Worm (Caenorhabditis elegans) whole organism, young adult: ENCODE results near the gene fbxb-24.

Source experiments
- F33H1.4 ChIP-seq: fragments of 200-800 bp; sonication (Bioruptor generic); IDR thresholded peaks from 2 replicates; pipeline ENCODE4 v1.3.6; 2022; ENCODE audit warnings: missing genetic modification reagents, missing genetic modification characterization, missing compliant biosample characterization
- F57C9.4 ChIP-seq: sonication (generic microtip); optimal IDR thresholded peaks from 2 replicates; lab custom pipeline; 2017; ENCODE audit warnings: mild to moderate bottlenecking, missing genetic modification characterization, missing compliant biosample characterization
- Y53F4B.3 ChIP-seq: fragments of 200-800 bp; sonication (Bioruptor generic); IDR thresholded peaks from 2 replicates; pipeline ENCODE4 v1.3.6; 2022; ENCODE audit warnings: missing genetic modification reagents, missing genetic modification characterization, missing compliant biosample characterization
- Y67H2A.10 ChIP-seq: fragments of 200-800 bp; sonication (Bioruptor generic); conservative IDR thresholded peaks from 2 replicates; pipeline ENCODE4 v1.3.6; 2022; ENCODE audit warnings: missing genetic modification reagents, missing genetic modification characterization, missing compliant biosample characterization
- cebp-1 ChIP-seq, 2 experiments: fragments of 200-800 bp in 1 of 2; sonication (Bioruptor generic) in 1 of 2; sonication (generic microtip) in 1 of 2; IDR thresholded peaks in 1 of 2; optimal IDR thresholded peaks in 1 of 2; 2 replicates each; pipeline versions ENCODE4 v1.3.6 to Lab custom; 2017 to 2022; ENCODE audit warnings: missing compliant biosample characterization in 2 of 2, missing genetic modification characterization in 2 of 2, mild to moderate bottlenecking in 1 of 2, missing genetic modification reagents in 1 of 2, moderate library complexity in 1 of 2
- nhr-27 ChIP-seq: fragments of 200-800 bp; sonication (Bioruptor generic); optimal IDR thresholded peaks from 2 replicates; lab custom pipeline; 2018; ENCODE audit warnings: mild to moderate bottlenecking, missing genetic modification characterization, moderate library complexity, missing compliant biosample characterization
- nhr-90 ChIP-seq: sonication (generic microtip); optimal IDR thresholded peaks from 2 replicates; lab custom pipeline; 2016; ENCODE audit warnings: missing genotype, mild to moderate bottlenecking, missing genetic modification characterization, missing compliant biosample characterization
- pha-4 ChIP-seq: fragments of 150-350 bp; sonication (generic microtip); optimal IDR thresholded peaks from 2 replicates; lab custom pipeline; 2014; ENCODE audit warnings: missing biosample characterization, missing genetic modification reagents, missing genetic modification characterization
- snpc-4 ChIP-seq, 5 experiments: fragments of 150-350 bp in 1 of 5; sonication (generic microtip) in 4 of 5; optimal IDR thresholded peaks; 2 replicates each; lab custom pipeline; 2014 to 2018; ENCODE audit warnings: missing genetic modification characterization in 5 of 5, missing biosample characterization in 3 of 5, antibody characterized with exemption in 2 of 5, mild to moderate bottlenecking in 2 of 5, missing compliant biosample characterization in 2 of 5, missing genotype in 2 of 5, moderate library complexity in 2 of 5, missing genetic modification reagents in 1 of 5
- ztf-26 ChIP-seq: sonication (generic microtip); optimal IDR thresholded peaks from 2 replicates; lab custom pipeline; 2017; ENCODE audit warnings: missing genetic modification characterization, missing compliant biosample characterization

- TF ChIP-seq Y67H2A.10 (GFP tag; lab: Robert Waterston, UW): no peak
- no peak for TF ChIP-seq cebp-1 (GFP tag; IDR thresholded peaks at IDR 0.05; lab: Robert Waterston, UW)
- TF ChIP-seq cebp-1 (tag; optimal IDR thresholded peaks at IDR 0.05; lab: Kevin White, UChicago): peak; percentile 24
- TF ChIP-seq F57C9.4 (tag; lab: Kevin White, UChicago): no peak
- no peak for TF ChIP-seq snpc-4 (GFP tag; optimal IDR thresholded peaks at IDR 0.05; lab: Kevin White, UChicago)
- TF ChIP-seq snpc-4 (tag; optimal IDR thresholded peaks at IDR 0.05; lab: Kevin White, UChicago): no peak
- TF ChIP-seq F33H1.4 (GFP tag; lab: Robert Waterston, UW): peak; percentile 85
- no peak for TF ChIP-seq nhr-27 (tag; lab: Kevin White, UChicago)
- peak; percentile 20 for TF ChIP-seq pha-4 (tag; lab: Kevin White, UChicago)
- no peak for TF ChIP-seq ztf-26 (tag; lab: Kevin White, UChicago)
- no peak for TF ChIP-seq Y53F4B.3 (GFP tag; lab: Robert Waterston, UW)
- no peak for TF ChIP-seq nhr-90 (tag; lab: Kevin White, UChicago)
These were observed 11.5 kb downstream of the fbxb-24 start, which contains the start of the genes ccf-1 and trap-4 for ce11 chrIII:11920187-11920785.
